Worm (Caenorhabditis elegans) whole organism, early embryonic: Measurements from ENCODE around the gene F14D2.8.

Experiments used
- F13C5.2 ChIP-seq: sonication (generic microtip); optimal IDR thresholded peaks from 2 replicates; lab custom pipeline; 2017; ENCODE audit warnings: mild to moderate bottlenecking, missing genetic modification characterization, inconsistent platforms, missing compliant biosample characterization
- aly-1 ChIP-seq: sonication (generic microtip); optimal IDR thresholded peaks from 2 replicates; lab custom pipeline; 2016; ENCODE audit warnings: missing genetic modification characterization, missing compliant biosample characterization
- ama-1 ChIP-seq: fragments of 150-350 bp; optimal IDR thresholded peaks from 2 replicates; lab custom pipeline; 2014
- ceh-13 ChIP-seq: fragments of 200-800 bp; sonication (Bioruptor generic); optimal IDR thresholded peaks from 2 replicates; lab custom pipeline; 2018; ENCODE audit warnings: mild to moderate bottlenecking, missing genetic modification characterization, missing compliant biosample characterization
- ets-7 ChIP-seq: sonication (generic microtip); optimal IDR thresholded peaks from 2 replicates; lab custom pipeline; 2016; ENCODE audit warnings: missing genotype, missing genetic modification characterization, missing compliant biosample characterization
- flt-1 ChIP-seq: fragments of 200-800 bp; sonication (Bioruptor generic); IDR thresholded peaks from 2 replicates; pipeline ENCODE4 v1.3.6; 2022; ENCODE audit warnings: missing genetic modification characterization, missing compliant biosample characterization
- hmbx-1 ChIP-seq: sonication (generic microtip); optimal IDR thresholded peaks from 2 replicates; lab custom pipeline; 2016; ENCODE audit warnings: mild to moderate bottlenecking, missing genetic modification characterization, missing compliant biosample characterization
- hnd-1 ChIP-seq: sonication (generic microtip); optimal IDR thresholded peaks from 2 replicates; lab custom pipeline; 2016; ENCODE audit warnings: missing genetic modification characterization, missing compliant biosample characterization
- pes-1 ChIP-seq: fragments of 200-800 bp; sonication (Bioruptor generic); IDR thresholded peaks from 2 replicates; pipeline ENCODE4 v1.3.6; 2022; ENCODE audit warnings: missing genetic modification reagents, missing genetic modification characterization, missing compliant biosample characterization
- scrt-1 ChIP-seq: fragments of 200-800 bp; sonication (Bioruptor generic); IDR thresholded peaks from 2 replicates; pipeline ENCODE4 v1.3.6; 2022; ENCODE audit warnings: missing genetic modification characterization, missing compliant biosample characterization
- tbx-11 ChIP-seq: fragments of 200-800 bp; sonication (Bioruptor generic); IDR thresholded peaks from 2 replicates; pipeline ENCODE4 v1.3.6; 2022; ENCODE audit warnings: missing genetic modification characterization, missing compliant biosample characterization
- tbx-37 ChIP-seq: fragments of 200-800 bp; sonication (Bioruptor generic); conservative IDR thresholded peaks from 2 replicates; pipeline ENCODE4 v1.3.6; 2022; ENCODE audit warnings: missing genetic modification reagents, missing genetic modification characterization, missing compliant biosample characterization

DNA sequence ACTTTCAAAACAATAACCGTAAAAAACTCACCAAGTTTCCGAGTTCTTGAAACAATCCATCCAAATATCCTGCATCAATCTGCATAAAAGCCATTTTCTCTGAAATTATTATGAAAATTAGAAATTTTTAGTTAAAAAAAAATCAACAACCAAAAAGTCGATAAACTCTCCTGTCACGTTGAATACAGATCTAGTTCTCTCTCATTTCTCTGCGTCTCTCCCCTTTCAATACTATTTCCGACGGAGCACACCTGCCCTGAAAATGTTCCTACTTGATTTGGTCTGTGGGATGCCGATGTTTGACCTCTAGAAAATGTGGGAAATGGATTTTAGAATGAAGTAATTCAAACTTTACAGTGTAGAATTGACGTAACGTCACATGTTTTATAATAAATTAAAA is 37.8 kb upstream of the F14D2.8 start, which contains the start of gene T06D4.6:
- TF ChIP-seq tbx-37 (GFP tag; lab: Robert Waterston, UW) = no peak
- no peak for TF ChIP-seq flt-1 (GFP tag; lab: Robert Waterston, UW)
- TF ChIP-seq pes-1 (GFP tag; lab: Robert Waterston, UW) = no peak
- TF ChIP-seq ama-1 (lab: Kevin White, UChicago) = no peak
- no peak for TF ChIP-seq F13C5.2 (tag; lab: Kevin White, UChicago)
- TF ChIP-seq scrt-1 (GFP tag; lab: Robert Waterston, UW) = no peak
- TF ChIP-seq hmbx-1 (tag; lab: Kevin White, UChicago) = no peak
- TF ChIP-seq ceh-13 (GFP tag; lab: Kevin White, UChicago) = no peak
- no peak for TF ChIP-seq aly-1
- TF ChIP-seq hnd-1 (tag; lab: Kevin White, UChicago) = no peak
- no peak for TF ChIP-seq tbx-11 (GFP tag; lab: Robert Waterston, UW)
- TF ChIP-seq ets-7 = no peak
